Fruit fly (Drosophila melanogaster) whole organism, embryonic: ENCODE results near the gene bon.

Experiments
- Adf1 ChIP-seq: fragments of 200-800 bp; sonication (Bioruptor generic); IDR thresholded peaks from 2 replicates; pipeline ENCODE4 v1.3.6; 2022; ENCODE audit warnings: missing biosample characterization, missing genetic modification characterization
- Blimp-1 ChIP-seq: fragments of 200-800 bp; sonication (Bioruptor generic); optimal IDR thresholded peaks from 3 replicates; lab custom pipeline; 2018; ENCODE audit warnings: missing biosample characterization, missing genetic modification characterization, mild to moderate bottlenecking, moderate library complexity, missing genetic modification reagents
- CG10543 ChIP-seq: fragments of 200-800 bp; sonication (Bioruptor generic); optimal IDR thresholded peaks from 3 replicates; lab custom pipeline; 2017; ENCODE audit warnings: missing biosample characterization, mild to moderate bottlenecking, missing genetic modification characterization, moderate library complexity
- CG13894 ChIP-seq: fragments of 200-800 bp; sonication (Bioruptor generic); optimal IDR thresholded peaks from 3 replicates; lab custom pipeline; 2018; ENCODE audit warnings: missing biosample characterization, mild to moderate bottlenecking, missing genetic modification characterization, moderate library complexity
- CG15479 ChIP-seq: fragments of 200-800 bp; sonication (Bioruptor generic); optimal IDR thresholded peaks from 3 replicates; lab custom pipeline; 2019; ENCODE audit warnings: missing biosample characterization, mild to moderate bottlenecking, missing genetic modification characterization, moderate library complexity
- CG15514 ChIP-seq: fragments of 200-800 bp; sonication (Bioruptor generic); optimal IDR thresholded peaks from 3 replicates; lab custom pipeline; 2017; ENCODE audit warnings: missing biosample characterization, missing genetic modification characterization, mild to moderate bottlenecking, moderate library complexity, missing genetic modification reagents
- CG16813 ChIP-seq: fragments of 200-800 bp; sonication (Bioruptor generic); IDR thresholded peaks from 3 replicates; pipeline ENCODE4 v1.3.6; 2022; ENCODE audit warnings: missing biosample characterization, missing genetic modification characterization; ENCODE audit not compliant: partially characterized antibody
- CG2116 ChIP-seq: fragments of 200-800 bp; sonication (Bioruptor generic); optimal IDR thresholded peaks from 3 replicates; lab custom pipeline; 2018; ENCODE audit warnings: missing biosample characterization, mild to moderate bottlenecking, missing genetic modification characterization
- CG32767 ChIP-seq: fragments of 200-800 bp; sonication (Bioruptor generic); IDR thresholded peaks from 2 replicates; pipeline ENCODE4 v1.3.6; 2022; ENCODE audit warnings: missing biosample characterization, missing genetic modification characterization
- CG34376 ChIP-seq: fragments of 200-800 bp; sonication (Bioruptor generic); optimal IDR thresholded peaks from 2 replicates; lab custom pipeline; 2018; ENCODE audit warnings: missing biosample characterization, mild to moderate bottlenecking, missing genetic modification characterization
- CG5953 ChIP-seq: fragments of 200-800 bp; sonication (Bioruptor generic); IDR thresholded peaks from 2 replicates; pipeline ENCODE4 v1.3.6; 2022; ENCODE audit warnings: missing biosample characterization, missing genetic modification characterization
- CG6689 ChIP-seq: fragments of 200-800 bp; sonication (Bioruptor generic); IDR thresholded peaks from 2 replicates; pipeline ENCODE4 v1.3.6; 2022; ENCODE audit warnings: missing biosample characterization, missing genetic modification characterization
- CG8281 ChIP-seq: fragments of 200-800 bp; sonication (Bioruptor generic); optimal IDR thresholded peaks from 2 replicates; lab custom pipeline; 2018; ENCODE audit warnings: missing biosample characterization, mild to moderate bottlenecking, missing genetic modification characterization, moderate library complexity
- CG9437 ChIP-seq: fragments of 200-800 bp; sonication (Bioruptor generic); optimal IDR thresholded peaks from 2 replicates; lab custom pipeline; 2018; ENCODE audit warnings: missing biosample characterization, mild to moderate bottlenecking, missing genetic modification characterization
- Ets65A ChIP-seq: fragments of 200-800 bp; sonication (Bioruptor generic); peaks from one replicate; lab custom pipeline; 2016; ENCODE audit warnings: missing biosample characterization, missing genetic modification characterization
- Fer1 ChIP-seq: fragments of 200-800 bp; sonication (Bioruptor generic); optimal IDR thresholded peaks from 2 replicates; lab custom pipeline; 2017; ENCODE audit warnings: missing biosample characterization, mild to moderate bottlenecking, missing genetic modification characterization
- HHEX ChIP-seq: fragments of 200-800 bp; sonication (Bioruptor generic); optimal IDR thresholded peaks from 3 replicates; lab custom pipeline; 2017; ENCODE audit warnings: missing biosample characterization, mild to moderate bottlenecking, missing genetic modification characterization, missing genetic modification reagents
- Hey ChIP-seq: fragments of 200-800 bp; sonication (Bioruptor generic); optimal IDR thresholded peaks from 3 replicates; lab custom pipeline; 2018; ENCODE audit warnings: missing biosample characterization, mild to moderate bottlenecking, missing genetic modification characterization
- Lim3 ChIP-seq: fragments of 200-800 bp; sonication (Bioruptor generic); IDR thresholded peaks from 2 replicates; pipeline ENCODE4 v1.3.6; 2022; ENCODE audit warnings: missing biosample characterization, missing genetic modification characterization
- Mad ChIP-seq: fragments of 200-800 bp; sonication (Bioruptor generic); optimal IDR thresholded peaks from 2 replicates; lab custom pipeline; 2016; ENCODE audit warnings: missing biosample characterization, missing genetic modification characterization
- Med ChIP-seq: fragments of 200-800 bp; sonication (Bioruptor generic); peaks from one replicate; lab custom pipeline; 2016; ENCODE audit warnings: missing biosample characterization, missing genetic modification characterization, mild to moderate bottlenecking, inconsistent platforms, moderate library complexity
- Trl ChIP-seq, 3 experiments: fragments of >200 bp in 2 of 3; fragments of 200-800 bp in 1 of 3; sonication (Bioruptor generic) in 1 of 3; optimal IDR thresholded peaks; 2 replicates in 1 of 3; 3 replicates in 2 of 3; lab custom pipeline; 2016 to 2017; ENCODE audit warnings: missing biosample characterization in 1 of 3, missing genetic modification characterization in 1 of 3
- abd-A ChIP-seq: fragments of 200-800 bp; sonication (Bioruptor generic); optimal IDR thresholded peaks from 3 replicates; lab custom pipeline; 2019; ENCODE audit warnings: missing biosample characterization, mild to moderate bottlenecking, missing genetic modification characterization, moderate library complexity
- ara ChIP-seq: fragments of 200-800 bp; sonication (Bioruptor generic); IDR thresholded peaks from 2 replicates; pipeline ENCODE4 v1.3.6; 2022; ENCODE audit warnings: missing biosample characterization, missing genetic modification characterization
- az2 ChIP-seq: fragments of 200-800 bp; sonication (Bioruptor generic); optimal IDR thresholded peaks from 3 replicates; lab custom pipeline; 2016; ENCODE audit warnings: missing biosample characterization, missing genetic modification characterization
- crp ChIP-seq, 2 experiments: fragments of 200-800 bp; sonication (Bioruptor generic); optimal IDR thresholded peaks; 2 replicates in 1 of 2; 3 replicates in 1 of 2; lab custom pipeline; 2017; ENCODE audit warnings: missing biosample characterization in 2 of 2, missing genetic modification characterization in 2 of 2, mild to moderate bottlenecking in 1 of 2, moderate library complexity in 1 of 2
- dysf ChIP-seq: fragments of 200-800 bp; sonication (Bioruptor generic); IDR thresholded peaks from 3 replicates; pipeline ENCODE4 v1.3.6; 2022; ENCODE audit warnings: missing biosample characterization, missing genetic modification characterization
- exex ChIP-seq: fragments of 200-800 bp; sonication (Bioruptor generic); optimal IDR thresholded peaks from 4 replicates; lab custom pipeline; 2018; ENCODE audit warnings: missing biosample characterization, mild to moderate bottlenecking, missing genetic modification characterization, moderate library complexity
- grn ChIP-seq: fragments of 200-800 bp; sonication (Bioruptor generic); optimal IDR thresholded peaks from 3 replicates; lab custom pipeline; 2017; ENCODE audit warnings: missing biosample characterization, missing genetic modification characterization
- gsb ChIP-seq: fragments of 200-800 bp; sonication (Bioruptor generic); IDR thresholded peaks from 2 replicates; pipeline ENCODE4 v1.3.6; 2022; ENCODE audit warnings: missing biosample characterization, missing genetic modification characterization
- lov ChIP-seq, 2 experiments: fragments of 200-800 bp in 1 of 2; fragments of >200 bp in 1 of 2; sonication (Bioruptor generic) in 1 of 2; IDR thresholded peaks in 1 of 2; optimal IDR thresholded peaks in 1 of 2; 2 replicates in 1 of 2; 3 replicates in 1 of 2; pipeline versions ENCODE4 v1.3.6 to Lab custom; 2017 to 2022; ENCODE audit warnings: missing biosample characterization in 1 of 2, missing genetic modification characterization in 1 of 2
- luna ChIP-seq: fragments of 200-800 bp; sonication (Bioruptor generic); optimal IDR thresholded peaks from 2 replicates; lab custom pipeline; 2016; ENCODE audit warnings: missing biosample characterization, missing genetic modification characterization
- oc ChIP-seq: fragments of 200-800 bp; sonication (Bioruptor generic); optimal IDR thresholded peaks from 2 replicates; lab custom pipeline; 2018; ENCODE audit warnings: missing biosample characterization, mild to moderate bottlenecking, missing genetic modification characterization, moderate library complexity
- pros ChIP-seq: fragments of 200-800 bp; sonication (Bioruptor generic); optimal IDR thresholded peaks from 3 replicates; lab custom pipeline; 2019; ENCODE audit warnings: missing biosample characterization, mild to moderate bottlenecking, missing genetic modification characterization, moderate library complexity
- seq ChIP-seq: fragments of 200-800 bp; sonication (Bioruptor generic); IDR thresholded peaks from 2 replicates; pipeline ENCODE4 v1.3.6; 2022; ENCODE audit warnings: missing biosample characterization, missing genetic modification characterization
- sob ChIP-seq: fragments of 200-800 bp; sonication (Bioruptor generic); IDR thresholded peaks from 2 replicates; pipeline ENCODE4 v1.3.6; 2022; ENCODE audit warnings: missing biosample characterization, missing genetic modification characterization
- ssp ChIP-seq: fragments of 200-800 bp; sonication (Bioruptor generic); IDR thresholded peaks from 2 replicates; pipeline ENCODE4 v1.3.6; 2022; ENCODE audit warnings: missing biosample characterization, missing genetic modification characterization
- sug ChIP-seq: fragments of 200-800 bp; optimal IDR thresholded peaks from 2 replicates; lab custom pipeline; 2019; ENCODE audit warnings: missing biosample characterization, mild to moderate bottlenecking, missing genetic modification characterization, moderate library complexity
- tll ChIP-seq, 2 experiments: fragments of 200-800 bp in 1 of 2; fragments of >200 bp in 1 of 2; sonication (Bioruptor generic) in 1 of 2; optimal IDR thresholded peaks; 2 replicates each; lab custom pipeline; 2017 to 2019; ENCODE audit warnings: missing biosample characterization in 2 of 2, missing genetic modification characterization in 2 of 2, mild to moderate bottlenecking in 1 of 2, moderate library complexity in 1 of 2

The bon gene

DNA sequence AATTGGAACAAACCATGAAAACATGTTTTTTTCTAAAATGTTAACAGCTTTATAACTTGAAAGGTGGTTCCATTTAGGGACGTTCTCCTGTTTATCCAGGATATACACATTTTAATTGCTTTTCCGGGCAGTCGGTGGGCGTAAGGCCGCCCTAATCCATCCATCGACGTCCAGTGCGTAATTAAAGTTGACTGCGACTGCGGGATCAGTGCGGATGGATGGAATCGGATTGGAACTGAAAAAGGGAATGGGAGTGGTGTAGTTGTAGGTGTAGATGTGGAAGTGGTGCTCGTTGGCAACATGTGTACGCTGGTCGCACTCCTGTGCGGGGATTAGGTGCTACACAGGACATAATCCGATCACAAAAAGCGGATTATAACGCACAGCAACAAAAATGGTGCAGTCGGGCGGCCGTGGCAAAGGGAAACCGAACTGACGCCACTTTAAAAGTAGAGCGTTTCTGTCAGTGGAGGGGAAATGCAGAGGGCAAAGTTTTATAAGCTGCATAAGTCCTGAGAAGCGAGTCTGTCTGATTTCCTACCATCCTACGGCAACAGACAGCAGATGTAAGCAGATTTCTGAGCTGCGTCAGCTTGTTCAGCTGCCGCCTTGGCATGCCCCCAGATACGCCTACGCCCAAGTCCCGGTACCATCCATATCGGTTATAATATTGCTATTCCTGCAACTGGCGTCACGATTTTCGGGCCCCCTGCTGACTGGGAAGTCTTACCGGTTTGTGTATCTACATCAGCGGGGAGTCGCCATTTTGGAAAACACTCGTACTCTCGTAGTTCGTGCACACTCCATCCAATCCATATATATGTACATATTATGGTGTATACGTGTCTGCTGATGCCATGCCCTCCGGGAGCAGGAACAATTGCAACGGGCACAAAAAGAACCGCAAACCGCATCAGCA, 4.7 kb downstream of the bon start:
- TF ChIP-seq CG16813 = no peak
- TF ChIP-seq CG15514 (GFP tag; lab: Kevin White, UChicago) = no peak
- no peak for TF ChIP-seq az2 (GFP tag; lab: Kevin White, UChicago)
- TF ChIP-seq sob (GFP tag; lab: Robert Waterston, UW) = no peak
- TF ChIP-seq CG34376 = no peak
- TF ChIP-seq Med = peak; percentile 64
- TF ChIP-seq lov (optimal IDR thresholded peaks at IDR 0.05; lab: Kevin White, UChicago) = no peak
- 0 out of 3 replicates have a peak, but pooled peaks have one; percentile 30 for TF ChIP-seq lov (GFP tag; IDR thresholded peaks at IDR 0.05; lab: Robert Waterston, UW)
- TF ChIP-seq seq (GFP tag; lab: Robert Waterston, UW) = no peak
- peak; percentile 79 for TF ChIP-seq CG13894 (tag; lab: Kevin White, UChicago)
- TF ChIP-seq CG9437 (GFP tag; lab: Kevin White, UChicago) = no peak
- peak; percentile 60 for TF ChIP-seq CG32767 (GFP tag; lab: Robert Waterston, UW)
- TF ChIP-seq oc (tag; lab: Kevin White, UChicago) = peak; percentile 89
- TF ChIP-seq HHEX (GFP tag; lab: Kevin White, UChicago) = no peak
- peak in 1 of 2 experiments; percentile 52 for TF ChIP-seq tll (GFP tag; optimal IDR thresholded peaks at IDR 0.05; lab: Kevin White, UChicago)
- TF ChIP-seq Ets65A (GFP tag; lab: Kevin White, UChicago) = peak; percentile 77
- peak; percentile 18 for TF ChIP-seq CG15479
- 0 out of 3 replicates have a peak, but pooled peaks have one; percentile 13 for TF ChIP-seq dysf (GFP tag; lab: Robert Waterston, UW)
- TF ChIP-seq, all 482 proteins: peak for 9

dm6 chr3R:20600109-20600508, 7.2 kb downstream of the bon start:
- no peak for TF ChIP-seq CG10543 (GFP tag; lab: Kevin White, UChicago)
- TF ChIP-seq abd-A (tag; lab: Kevin White, UChicago) = peak; percentile 32
- TF ChIP-seq Med = peak; percentile 51
- no peak for TF ChIP-seq Trl (optimal IDR thresholded peaks at IDR 0.05; lab: Kevin White, UChicago)
- TF ChIP-seq Trl (GFP tag; optimal IDR thresholded peaks at IDR 0.05; lab: Kevin White, UChicago) = no peak
- no peak for TF ChIP-seq Lim3 (GFP tag; lab: Robert Waterston, UW)

- TF ChIP-seq Blimp-1 (GFP tag; lab: Kevin White, UChicago) (no peak), pros (GFP tag; lab: Kevin White, UChicago) (no peak), crp (GFP tag; optimal IDR thresholded peaks at IDR 0.05; lab: Kevin White, UChicago) (no peak), CG5953 (GFP tag; lab: Robert Waterston, UW) (no peak), sug (tag; lab: Kevin White, UChicago) (peak; percentile 24), ssp (GFP tag; lab: Robert Waterston, UW) (no peak), Mad (no peak), gsb (GFP tag; lab: Robert Waterston, UW) (no peak), Adf1 (GFP tag; lab: Robert Waterston, UW) (no peak), Hey (tag; lab: Kevin White, UChicago) (peak; percentile 30), CG6689 (GFP tag; lab: Robert Waterston, UW) (no peak), ara (GFP tag; lab: Robert Waterston, UW) (no peak), CG8281 (tag; lab: Kevin White, UChicago) (no peak), luna (GFP tag; lab: Kevin White, UChicago) (no peak), exex (peak; percentile 92), grn (GFP tag; lab: Kevin White, UChicago) (peak; percentile 40), CG2116 (GFP tag; lab: Kevin White, UChicago) (no peak), Fer1 (GFP tag; lab: Kevin White, UChicago) (no peak)
These were observed 9.7 kb downstream of the bon start for dm6 chr3R:20602599-20602998.
